Fruit fly (Drosophila melanogaster) whole organism, embryonic: ENCODE results near the gene djl.
A peak's percentile ranks its signal among the peaks of the same experiment; 100 is the strongest.

Source experiments
- Atf-2 ChIP-seq: fragments of 200-800 bp; sonication (Bioruptor generic); optimal IDR thresholded peaks from 2 replicates; lab custom pipeline; 2016; ENCODE audit warnings: missing biosample characterization, missing genetic modification characterization
- Bdp1 ChIP-seq: fragments of 200-800 bp; sonication (Bioruptor generic); optimal IDR thresholded peaks from 3 replicates; lab custom pipeline; 2016; ENCODE audit warnings: missing biosample characterization, missing genetic modification characterization
- CG11093 ChIP-seq: fragments of 200-800 bp; sonication (Bioruptor generic); IDR thresholded peaks from 3 replicates; pipeline ENCODE4 v1.3.6; 2022; ENCODE audit warnings: missing biosample characterization, missing genetic modification characterization
- CG11398 ChIP-seq: fragments of 200-800 bp; sonication (Bioruptor generic); optimal IDR thresholded peaks from 2 replicates; lab custom pipeline; 2016; ENCODE audit warnings: missing biosample characterization, missing genetic modification characterization
- CG11723 ChIP-seq: fragments of 200-800 bp; sonication (Bioruptor generic); optimal IDR thresholded peaks from 2 replicates; lab custom pipeline; 2017; ENCODE audit warnings: missing biosample characterization, mild to moderate bottlenecking, missing genetic modification characterization
- CG12071 ChIP-seq: fragments of 200-800 bp; sonication (Bioruptor generic); optimal IDR thresholded peaks from 3 replicates; lab custom pipeline; 2018; ENCODE audit warnings: missing biosample characterization, mild to moderate bottlenecking, missing genetic modification characterization
- CG12155 ChIP-seq: fragments of 200-800 bp; sonication (Bioruptor generic); optimal IDR thresholded peaks from 3 replicates; lab custom pipeline; 2016; ENCODE audit warnings: missing biosample characterization, missing genetic modification characterization
- CG12219 ChIP-seq: fragments of 200-800 bp; sonication (Bioruptor generic); optimal IDR thresholded peaks from 3 replicates; lab custom pipeline; 2018; ENCODE audit warnings: missing biosample characterization, mild to moderate bottlenecking, missing genetic modification characterization
- CG14441 ChIP-seq: fragments of 200-800 bp; sonication (Bioruptor generic); IDR thresholded peaks from 2 replicates; pipeline ENCODE4 v1.3.6; 2022; ENCODE audit warnings: missing biosample characterization, missing genetic modification characterization
- CG18476 ChIP-seq: fragments of 200-800 bp; sonication (Bioruptor generic); optimal IDR thresholded peaks from 2 replicates; lab custom pipeline; 2016; ENCODE audit warnings: missing biosample characterization, mild to moderate bottlenecking, missing genetic modification characterization
- CG2116 ChIP-seq: fragments of 200-800 bp; sonication (Bioruptor generic); optimal IDR thresholded peaks from 3 replicates; lab custom pipeline; 2018; ENCODE audit warnings: missing biosample characterization, mild to moderate bottlenecking, missing genetic modification characterization
- CG2678 ChIP-seq: fragments of 200-800 bp; sonication (Bioruptor generic); optimal IDR thresholded peaks from 3 replicates; lab custom pipeline; 2019; ENCODE audit warnings: missing biosample characterization, mild to moderate bottlenecking, missing genetic modification characterization, moderate library complexity
- CG2712 ChIP-seq: fragments of 200-800 bp; optimal IDR thresholded peaks from 3 replicates; lab custom pipeline; 2019; ENCODE audit warnings: missing biosample characterization, mild to moderate bottlenecking, missing genetic modification characterization, moderate library complexity
- CG31365 ChIP-seq: fragments of 200-800 bp; sonication (Bioruptor generic); optimal IDR thresholded peaks from 2 replicates; lab custom pipeline; 2018; ENCODE audit warnings: missing biosample characterization, mild to moderate bottlenecking, missing genetic modification characterization
- CG3163 ChIP-seq: fragments of 200-800 bp; sonication (Bioruptor generic); optimal IDR thresholded peaks from 3 replicates; lab custom pipeline; 2016; ENCODE audit warnings: missing biosample characterization, missing genetic modification characterization
- CG34376 ChIP-seq: fragments of 200-800 bp; sonication (Bioruptor generic); optimal IDR thresholded peaks from 2 replicates; lab custom pipeline; 2018; ENCODE audit warnings: missing biosample characterization, mild to moderate bottlenecking, missing genetic modification characterization
- CG4360 ChIP-seq: fragments of 200-800 bp; sonication (Bioruptor generic); IDR thresholded peaks from 2 replicates; pipeline ENCODE4 v1.3.6; 2022; ENCODE audit warnings: missing biosample characterization, missing genetic modification characterization
- CG6654 ChIP-seq: fragments of 200-800 bp; sonication (Bioruptor generic); optimal IDR thresholded peaks from 2 replicates; lab custom pipeline; 2017; ENCODE audit warnings: missing biosample characterization, mild to moderate bottlenecking, missing genetic modification characterization
- Dp ChIP-seq: fragments of 200-800 bp; sonication (Bioruptor generic); optimal IDR thresholded peaks from 2 replicates; lab custom pipeline; 2018; ENCODE audit warnings: missing biosample characterization, mild to moderate bottlenecking, missing genetic modification characterization, moderate library complexity
- Hr78 ChIP-seq, 2 experiments: fragments of 200-800 bp in 1 of 2; fragments of >200 bp in 1 of 2; sonication (Bioruptor generic) in 1 of 2; optimal IDR thresholded peaks; 2 replicates each; lab custom pipeline; 2017 to 2019; ENCODE audit warnings: missing biosample characterization in 2 of 2, missing genetic modification characterization in 2 of 2, mild to moderate bottlenecking in 1 of 2, moderate library complexity in 1 of 2
- Hsf ChIP-seq: fragments of 200-800 bp; sonication (Bioruptor generic); optimal IDR thresholded peaks from 3 replicates; lab custom pipeline; 2016; ENCODE audit warnings: missing biosample characterization, missing genetic modification characterization
- Med ChIP-seq: fragments of 200-800 bp; sonication (Bioruptor generic); peaks from one replicate; lab custom pipeline; 2016; ENCODE audit warnings: missing biosample characterization, missing genetic modification characterization, mild to moderate bottlenecking, inconsistent platforms, moderate library complexity
- NC2α ChIP-seq: fragments of 200-800 bp; sonication (Bioruptor generic); optimal IDR thresholded peaks from 2 replicates; lab custom pipeline; 2016; ENCODE audit warnings: missing biosample characterization, missing genetic modification characterization
- NK7.1 ChIP-seq: fragments of 200-800 bp; sonication (Bioruptor generic); optimal IDR thresholded peaks from 3 replicates; lab custom pipeline; 2016; ENCODE audit warnings: missing biosample characterization, missing genetic modification characterization
- Sox102F ChIP-seq: fragments of 200-800 bp; sonication (Bioruptor generic); optimal IDR thresholded peaks from 2 replicates; lab custom pipeline; 2018; ENCODE audit warnings: missing biosample characterization, mild to moderate bottlenecking, missing genetic modification characterization, moderate library complexity
- Vsx1 ChIP-seq: fragments of 200-800 bp; sonication (Bioruptor generic); optimal IDR thresholded peaks from 2 replicates; lab custom pipeline; 2017; ENCODE audit warnings: missing biosample characterization, mild to moderate bottlenecking, missing genetic modification characterization, missing genetic modification reagents
- Xbp1 ChIP-seq: fragments of 200-800 bp; sonication (Bioruptor generic); optimal IDR thresholded peaks from 3 replicates; lab custom pipeline; 2016; ENCODE audit warnings: missing biosample characterization, mild to moderate bottlenecking, missing genetic modification characterization
- ato ChIP-seq: fragments of 200-800 bp; sonication (Bioruptor generic); IDR thresholded peaks from 2 replicates; pipeline ENCODE4 v1.3.6; 2022; ENCODE audit warnings: missing biosample characterization, missing genetic modification characterization; ENCODE audit not compliant: partially characterized antibody
- ci ChIP-seq: fragments of 200-800 bp; sonication (Bioruptor generic); IDR thresholded peaks from 3 replicates; pipeline ENCODE4 v1.3.6; 2022; ENCODE audit warnings: missing biosample characterization, missing genetic modification characterization
- crol ChIP-seq: fragments of 200-800 bp; sonication (Bioruptor generic); IDR thresholded peaks from 2 replicates; pipeline ENCODE4 v1.3.6; 2022; ENCODE audit warnings: missing biosample characterization, missing genetic modification characterization
- dati ChIP-seq: fragments of 200-800 bp; sonication (Bioruptor generic); IDR thresholded peaks from 2 replicates; pipeline ENCODE4 v1.3.6; 2022; ENCODE audit warnings: missing biosample characterization, missing genetic modification characterization
- gem ChIP-seq: fragments of 200-800 bp; sonication (Bioruptor generic); optimal IDR thresholded peaks from 2 replicates; lab custom pipeline; 2019; ENCODE audit warnings: missing biosample characterization, mild to moderate bottlenecking, missing genetic modification characterization, moderate library complexity
- hb ChIP-seq: fragments of 200-800 bp; sonication (Bioruptor generic); IDR thresholded peaks from 3 replicates; pipeline ENCODE4 v1.3.6; 2022; ENCODE audit warnings: missing biosample characterization, missing genetic modification characterization; ENCODE audit not compliant: partially characterized antibody
- insv ChIP-seq, 2 experiments: fragments of 200-800 bp; sonication (Bioruptor generic); optimal IDR thresholded peaks; 3 replicates each; lab custom pipeline; 2016 to 2018; ENCODE audit warnings: missing biosample characterization in 2 of 2, missing genetic modification characterization in 2 of 2
- ken ChIP-seq: fragments of 200-800 bp; sonication (Bioruptor generic); IDR thresholded peaks from 3 replicates; pipeline ENCODE4 v1.3.6; 2022; ENCODE audit warnings: missing biosample characterization, missing genetic modification characterization
- lola ChIP-seq, 3 experiments: fragments of >200 bp in 2 of 3; fragments of 200-800 bp in 1 of 3; sonication (Bioruptor generic) in 1 of 3; optimal IDR thresholded peaks; 2 replicates each; lab custom pipeline; 2017 to 2019; ENCODE audit warnings: missing biosample characterization in 3 of 3, missing genetic modification characterization in 3 of 3, mild to moderate bottlenecking in 1 of 3, moderate library complexity in 1 of 3
- oc ChIP-seq: fragments of 200-800 bp; sonication (Bioruptor generic); optimal IDR thresholded peaks from 2 replicates; lab custom pipeline; 2018; ENCODE audit warnings: missing biosample characterization, mild to moderate bottlenecking, missing genetic modification characterization, moderate library complexity
- org-1 ChIP-seq: fragments of 200-800 bp; sonication (Bioruptor generic); optimal IDR thresholded peaks from 2 replicates; lab custom pipeline; 2017; ENCODE audit warnings: missing biosample characterization, missing genetic modification characterization
- otp ChIP-seq: fragments of 200-800 bp; sonication (Bioruptor generic); IDR thresholded peaks from 3 replicates; pipeline ENCODE4, ENCODE4 v1.3.6; 2022; ENCODE audit warnings: missing biosample characterization, missing genetic modification characterization
- pita ChIP-seq: fragments of 200-800 bp; sonication (Bioruptor generic); optimal IDR thresholded peaks from 2 replicates; lab custom pipeline; 2017; ENCODE audit warnings: missing biosample characterization, mild to moderate bottlenecking, missing genetic modification characterization
- ranshi ChIP-seq: fragments of 200-800 bp; sonication (Bioruptor generic); IDR thresholded peaks from 2 replicates; pipeline ENCODE4 v1.3.6; 2022; ENCODE audit warnings: missing biosample characterization, missing genetic modification characterization
- rib ChIP-seq: fragments of 200-800 bp; sonication (Bioruptor generic); IDR thresholded peaks from 2 replicates; pipeline ENCODE4 v1.3.6; 2022; ENCODE audit warnings: missing biosample characterization, missing genetic modification characterization
- sd ChIP-seq: fragments of 200-800 bp; sonication (Bioruptor generic); optimal IDR thresholded peaks from 3 replicates; lab custom pipeline; 2018; ENCODE audit warnings: missing biosample characterization, mild to moderate bottlenecking, missing genetic modification characterization, moderate library complexity
- sens ChIP-seq: fragments of 200-800 bp; sonication (Bioruptor generic); peaks from one replicate; lab custom pipeline; 2016; ENCODE audit warnings: missing biosample characterization, missing genetic modification characterization
- sim ChIP-seq: fragments of 200-800 bp; sonication (Bioruptor generic); IDR thresholded peaks from 2 replicates; pipeline ENCODE4 v1.3.6; 2022; ENCODE audit warnings: missing biosample characterization, missing genetic modification characterization
- sima ChIP-seq: fragments of 200-800 bp; sonication (Bioruptor generic); optimal IDR thresholded peaks from 2 replicates; lab custom pipeline; 2016; ENCODE audit warnings: missing biosample characterization, missing genetic modification characterization
- stc ChIP-seq: fragments of 200-800 bp; sonication (Bioruptor generic); IDR thresholded peaks from 2 replicates; pipeline ENCODE4 v1.3.6; 2022; ENCODE audit warnings: missing biosample characterization, missing genetic modification characterization
- tin ChIP-seq: fragments of 200-800 bp; sonication (Bioruptor generic); optimal IDR thresholded peaks from 3 replicates; lab custom pipeline; 2016; ENCODE audit warnings: missing biosample characterization, missing genetic modification characterization
- unpg ChIP-seq: fragments of 200-800 bp; sonication (Bioruptor generic); optimal IDR thresholded peaks from 3 replicates; lab custom pipeline; 2018; ENCODE audit warnings: missing biosample characterization, mild to moderate bottlenecking, missing genetic modification characterization, moderate library complexity
- wek ChIP-seq: fragments of 200-800 bp; sonication (Bioruptor generic); optimal IDR thresholded peaks from 3 replicates; lab custom pipeline; 2018; ENCODE audit warnings: missing biosample characterization, mild to moderate bottlenecking, missing genetic modification characterization, moderate library complexity

Gene djl

DNA sequence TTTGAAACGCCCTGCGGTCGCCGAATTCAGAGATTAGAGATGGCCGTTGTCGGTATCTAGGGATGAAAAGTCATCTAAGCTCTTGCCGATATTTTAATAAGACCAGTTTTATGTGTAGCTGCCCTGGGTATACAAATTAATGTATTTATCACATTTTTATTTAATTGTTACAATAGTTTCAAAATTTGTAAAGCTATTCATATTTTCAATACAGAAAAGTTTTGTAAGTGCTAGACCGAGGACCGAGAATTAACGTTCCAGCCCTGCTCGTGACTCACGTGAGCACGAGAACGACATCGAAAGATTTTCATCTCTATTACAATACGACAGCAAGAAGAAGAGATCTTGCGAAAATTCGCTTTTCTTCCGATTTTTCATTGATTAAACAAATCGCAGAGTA, 6.5 kb downstream of the djl start, which contains the start of the genes CG1105 and CG1965 (continued):
- TF ChIP-seq Dp, result peak; percentile 57
- TF ChIP-seq tin (GFP tag; lab: Kevin White, UChicago), result peak; percentile 97
- peak in 1 of 2 experiments; percentile 57 for TF ChIP-seq insv (GFP tag; optimal IDR thresholded peaks at IDR 0.05; lab: Kevin White, UChicago)
- TF ChIP-seq lola (GFP tag; optimal IDR thresholded peaks at IDR 0.05; lab: Kevin White, UChicago), result peak in 1 of 3 experiments; percentile 93
- TF ChIP-seq CG2712, result peak; percentile 96
- peak; percentile 76 for TF ChIP-seq CG3163
- no peak for TF ChIP-seq oc
- peak; percentile 94 for TF ChIP-seq CG14441
- peak in 1 of 2 experiments; percentile 32 for TF ChIP-seq Hr78 (GFP tag; optimal IDR thresholded peaks at IDR 0.05; lab: Kevin White, UChicago)
- TF ChIP-seq Med (GFP tag; lab: Kevin White, UChicago), result peak; percentile 99
- TF ChIP-seq Xbp1, result peak; percentile 97
- peak; percentile 39; the same call in 1 of the 2 replicates for TF ChIP-seq crol (GFP tag; lab: Robert Waterston, UW)
- TF ChIP-seq wek (GFP tag; lab: Kevin White, UChicago), result peak; percentile 45
- peak; percentile 81 for TF ChIP-seq CG34376 (GFP tag; lab: Kevin White, UChicago)
- TF ChIP-seq CG18476 (GFP tag; lab: Kevin White, UChicago), result peak; percentile 92
- peak; percentile 83 for TF ChIP-seq otp (GFP tag; lab: Robert Waterston, UW)
- peak; percentile 69 for TF ChIP-seq dati
- TF ChIP-seq CG31365 (tag; lab: Kevin White, UChicago), result peak; percentile 19
- TF ChIP-seq sim (GFP tag; lab: Robert Waterston, UW), result peak; percentile 81
- peak; percentile 88 for TF ChIP-seq CG2116 (GFP tag; lab: Kevin White, UChicago)
- peak; percentile 63 for TF ChIP-seq CG6654 (GFP tag; lab: Kevin White, UChicago)
- no peak for TF ChIP-seq CG12071 (GFP tag; lab: Kevin White, UChicago)
- TF ChIP-seq ken, result peak; percentile 92
- peak; percentile 91 for TF ChIP-seq unpg (GFP tag; lab: Kevin White, UChicago)
- peak; percentile 79 for TF ChIP-seq NC2α (GFP tag; lab: Kevin White, UChicago)
- TF ChIP-seq stc (GFP tag; lab: Robert Waterston, UW), result peak; percentile 83
- TF ChIP-seq CG12155 (GFP tag; lab: Kevin White, UChicago), result peak; percentile 94
- peak; percentile 77 for TF ChIP-seq NK7.1
- TF ChIP-seq org-1 (GFP tag; lab: Kevin White, UChicago), result peak; percentile 54
- TF ChIP-seq Hsf (GFP tag; lab: Kevin White, UChicago), result peak; percentile 97
- TF ChIP-seq hb (GFP tag; lab: Robert Waterston, UW), result peak; percentile 97
- peak; percentile 91 for TF ChIP-seq CG2678 (tag; lab: Kevin White, UChicago)
- peak; percentile 89 for TF ChIP-seq Atf-2 (GFP tag; lab: Kevin White, UChicago)
- TF ChIP-seq Vsx1, result peak; percentile 78
- TF ChIP-seq sens, result peak; percentile 99
- peak; percentile 74 for TF ChIP-seq sima
- TF ChIP-seq pita (GFP tag; lab: Kevin White, UChicago), result no peak
- peak; percentile 58 for TF ChIP-seq CG4360 (GFP tag; lab: Robert Waterston, UW)
- TF ChIP-seq sd (tag; lab: Kevin White, UChicago), result peak; percentile 82
- peak; percentile 96 for TF ChIP-seq gem
- peak; percentile 70 for TF ChIP-seq CG12219 (GFP tag; lab: Kevin White, UChicago)
- TF ChIP-seq ci, result peak; percentile 94
- peak; percentile 86 for TF ChIP-seq ato
- peak; percentile 92 for TF ChIP-seq rib (GFP tag; lab: Robert Waterston, UW)
- TF ChIP-seq Sox102F (GFP tag; lab: Kevin White, UChicago), result peak; percentile 93
- TF ChIP-seq CG11093, result peak; percentile 90
- TF ChIP-seq CG11398 (GFP tag; lab: Kevin White, UChicago), result peak; percentile 76
- peak; percentile 83 for TF ChIP-seq CG11723 (GFP tag; lab: Kevin White, UChicago)
- TF ChIP-seq Bdp1 (GFP tag; lab: Kevin White, UChicago), result peak; percentile 85
- TF ChIP-seq ranshi, result peak; percentile 95
